Fruit fly (Drosophila melanogaster): ENCODE data around the gene dac.
A peak's percentile ranks its signal among the peaks of the same experiment; 100 is the strongest.

The dac gene

dm6 chr2L:16530809-16531208 lies 45.0 kb upstream of the dac start (continued):
- TF ChIP-seq CG33213 (GFP tag; optimal IDR thresholded peaks at IDR 0.05): no peak
- no peak for TF ChIP-seq CG10462 (GFP tag; optimal IDR thresholded peaks at IDR 0.05)
- TF ChIP-seq CG9215 (GFP tag; IDR thresholded peaks at IDR 0.05): no peak
- peak; percentile 20 for TF ChIP-seq CG18619 (GFP tag; optimal IDR thresholded peaks at IDR 0.05)
- TF ChIP-seq Sry-β (GFP tag; optimal IDR thresholded peaks at IDR 0.05): no peak
- no peak for TF ChIP-seq ase (GFP tag; IDR thresholded peaks at IDR 0.05)
- no peak for TF ChIP-seq Rx (GFP tag; IDR thresholded peaks at IDR 0.05)
- TF ChIP-seq unpg (GFP tag; optimal IDR thresholded peaks at IDR 0.05): no peak
- TF ChIP-seq sd (tag; optimal IDR thresholded peaks at IDR 0.05): peak; percentile 24
- TF ChIP-seq CG2199 (GFP tag; IDR thresholded peaks at IDR 0.05): peak; percentile 55; the same call in 2 of the 3 replicates
- TF ChIP-seq br (optimal IDR thresholded peaks at IDR 0.05): no peak
- TF ChIP-seq Sox100B (GFP tag; optimal IDR thresholded peaks at IDR 0.05): peak; percentile 27
- peak; percentile 5 for TF ChIP-seq CG10543 (GFP tag; optimal IDR thresholded peaks at IDR 0.05)
- no peak for TF ChIP-seq eve (GFP tag; optimal IDR thresholded peaks at IDR 0.05)
- TF ChIP-seq gro (GFP tag; optimal IDR thresholded peaks at IDR 0.05): peak; percentile 27
- no peak for TF ChIP-seq ato (GFP tag; IDR thresholded peaks at IDR 0.05; ENCODE audit: partially characterized antibody)
- TF ChIP-seq CG7839 (tag; optimal IDR thresholded peaks at IDR 0.05): no peak
- TF ChIP-seq grau (tag; optimal IDR thresholded peaks at IDR 0.05): no peak
- no peak for TF ChIP-seq CG13775 (GFP tag; optimal IDR thresholded peaks at IDR 0.05)
- no peak for TF ChIP-seq Gug (GFP tag; IDR thresholded peaks at IDR 0.05)
- no peak for TF ChIP-seq Spps (tag; optimal IDR thresholded peaks at IDR 0.05)
- no peak for TF ChIP-seq amos (GFP tag; IDR thresholded peaks at IDR 0.05; ENCODE audit: partially characterized antibody)
- TF ChIP-seq CG12155 (GFP tag; optimal IDR thresholded peaks at IDR 0.05): no peak
- no peak for TF ChIP-seq Dip2 (GFP tag; IDR thresholded peaks at IDR 0.05)
- TF ChIP-seq CG2678 (tag; optimal IDR thresholded peaks at IDR 0.05): peak; percentile 29
- no peak for TF ChIP-seq CG10959 (GFP tag; IDR thresholded peaks at IDR 0.05)
- TF ChIP-seq gsb-n (tag; optimal IDR thresholded peaks at IDR 0.05): no peak
- TF ChIP-seq CG18476 (GFP tag; optimal IDR thresholded peaks at IDR 0.05): no peak
- no peak for TF ChIP-seq CG8281 (tag; optimal IDR thresholded peaks at IDR 0.05)
- TF ChIP-seq CG3163 (GFP tag; optimal IDR thresholded peaks at IDR 0.05): no peak
- TF ChIP-seq CG6683 (GFP tag; optimal IDR thresholded peaks at IDR 0.05): no peak
- no peak for TF ChIP-seq CG1602 (GFP tag; optimal IDR thresholded peaks at IDR 0.05)
- TF ChIP-seq CG4820 (GFP tag; optimal IDR thresholded peaks at IDR 0.05): no peak
- TF ChIP-seq CG9876 (GFP tag; optimal IDR thresholded peaks at IDR 0.05): no peak
- no peak for TF ChIP-seq CG6272 (GFP tag; IDR thresholded peaks at IDR 0.05)
- TF ChIP-seq chm (GFP tag; IDR thresholded peaks at IDR 0.05): no peak
- no peak for TF ChIP-seq Gsc (GFP tag; IDR thresholded peaks at IDR 0.05)
- no peak for TF ChIP-seq Doc3 (GFP tag; IDR thresholded peaks at IDR 0.05; ENCODE audit: partially characterized antibody)
- peak in 1 of 3 experiments; percentile 24 for TF ChIP-seq Stat92E (GFP tag; optimal IDR thresholded peaks at IDR 0.05)
- no peak for TF ChIP-seq mld (GFP tag; IDR thresholded peaks at IDR 0.05; ENCODE audit: partially characterized antibody)
- peak; percentile 10 for TF ChIP-seq crc (GFP tag; optimal IDR thresholded peaks at IDR 0.05)
- TF ChIP-seq CG11695 (GFP tag; IDR thresholded peaks at IDR 0.05): no peak
- TF ChIP-seq da (GFP tag; optimal IDR thresholded peaks at IDR 0.05): no peak
- TF ChIP-seq Abd-B (GFP tag; optimal IDR thresholded peaks at IDR 0.05): no peak
- TF ChIP-seq ewg (GFP tag; optimal IDR thresholded peaks at IDR 0.05): peak; percentile 13
- peak; percentile 16 for TF ChIP-seq ATbp (GFP tag; optimal IDR thresholded peaks at IDR 0.05)
- TF ChIP-seq Mad (GFP tag; optimal IDR thresholded peaks at IDR 0.05): no peak
- TF ChIP-seq D19A (tag; optimal IDR thresholded peaks at IDR 0.05): no peak
- TF ChIP-seq HHEX (GFP tag; optimal IDR thresholded peaks at IDR 0.05): peak; percentile 2
- no peak for TF ChIP-seq Dip3 (GFP tag; optimal IDR thresholded peaks at IDR 0.05)

All from whole organism, embryonic.